Worm (Caenorhabditis elegans) whole organism, L4 larva: ENCODE results near the gene T28C12.15.

Experiments
- D1046.2 ChIP-seq: fragments of 200-800 bp; sonication (Bioruptor generic); IDR thresholded peaks from 2 replicates; pipeline ENCODE4 v1.3.6; 2022; ENCODE audit warnings: missing genetic modification characterization, missing compliant biosample characterization
- F37D6.2 ChIP-seq: sonication (generic microtip); optimal IDR thresholded peaks from 2 replicates; lab custom pipeline; 2016; ENCODE audit warnings: mild to moderate bottlenecking, missing genetic modification characterization, missing compliant biosample characterization
- Y5F2A.4 ChIP-seq: fragments of 200-800 bp; sonication (Bioruptor generic); optimal IDR thresholded peaks from 2 replicates; lab custom pipeline; 2018; ENCODE audit warnings: mild to moderate bottlenecking, missing genetic modification characterization, missing compliant biosample characterization
- aha-1 ChIP-seq: fragments of 150-350 bp; peaks from one replicate; lab custom pipeline; 2014; ENCODE audit warnings: missing biosample characterization, missing genetic modification characterization
- aly-2 ChIP-seq: sonication (generic microtip); optimal IDR thresholded peaks from 2 replicates; lab custom pipeline; 2018; ENCODE audit warnings: missing biosample characterization, missing genetic modification characterization
- attf-4 ChIP-seq: sonication (generic microtip); optimal IDR thresholded peaks from 3 replicates; lab custom pipeline; 2017; ENCODE audit warnings: missing biosample characterization, missing genetic modification characterization
- ceh-20 ChIP-seq: fragments of 200-800 bp; sonication (Bioruptor generic); IDR thresholded peaks from 2 replicates; pipeline ENCODE4 v1.3.6; 2022; ENCODE audit warnings: missing genetic modification reagents, missing genetic modification characterization, missing compliant biosample characterization
- ceh-28 ChIP-seq: fragments of 150-350 bp; optimal IDR thresholded peaks from 2 replicates; lab custom pipeline; 2014; ENCODE audit warnings: missing biosample characterization, missing genetic modification reagents, missing genetic modification characterization
- ceh-32 ChIP-seq: sonication (generic microtip); optimal IDR thresholded peaks from 2 replicates; lab custom pipeline; 2016; ENCODE audit warnings: mild to moderate bottlenecking, missing genetic modification characterization, missing compliant biosample characterization; ENCODE audit not compliant: poor library complexity
- cey-2 ChIP-seq: sonication (generic microtip); optimal IDR thresholded peaks from 3 replicates; lab custom pipeline; 2017; ENCODE audit warnings: missing genetic modification characterization, mild to moderate bottlenecking, missing compliant biosample characterization, antibody characterized with exemption, borderline replicate concordance; ENCODE audit not compliant: insufficient read depth
- ctbp-1 ChIP-seq: fragments of 200-800 bp; sonication (Bioruptor generic); IDR thresholded peaks from 2 replicates; pipeline ENCODE4 v1.3.6; 2022; ENCODE audit warnings: missing genetic modification reagents, missing genetic modification characterization, missing compliant biosample characterization
- daf-16 ChIP-seq, 3 experiments: sonication (generic microtip); optimal IDR thresholded peaks; 2 replicates each; lab custom pipeline; 2016 to 2017; ENCODE audit warnings: missing genetic modification characterization in 3 of 3, missing genetic modification reagents in 3 of 3, mild to moderate bottlenecking in 2 of 3, missing compliant biosample characterization in 2 of 3, missing biosample characterization in 1 of 3, moderate library complexity in 1 of 3
- daf-8 ChIP-seq: fragments of 200-800 bp; sonication (Bioruptor generic); IDR thresholded peaks from 2 replicates; pipeline ENCODE4 v1.3.6; 2022; ENCODE audit warnings: missing genetic modification characterization, missing compliant biosample characterization
- dmd-6 ChIP-seq: fragments of 200-800 bp; sonication (Bioruptor generic); IDR thresholded peaks from 2 replicates; pipeline ENCODE4 v1.3.6; 2022; ENCODE audit warnings: missing genetic modification reagents, missing genetic modification characterization, missing compliant biosample characterization
- dmd-8 ChIP-seq: fragments of 200-800 bp; sonication (Bioruptor generic); IDR thresholded peaks from 2 replicates; pipeline ENCODE4 v1.3.6; 2022; ENCODE audit warnings: missing genetic modification characterization, missing compliant biosample characterization
- fkh-10 ChIP-seq: fragments of 150-350 bp; optimal IDR thresholded peaks from 2 replicates; lab custom pipeline; 2014; ENCODE audit warnings: missing biosample characterization, missing genetic modification reagents, missing genetic modification characterization
- hif-1 ChIP-seq, 2 experiments: sonication (generic microtip); optimal IDR thresholded peaks; 2 replicates each; lab custom pipeline; 2016 to 2017; ENCODE audit warnings: missing compliant biosample characterization in 2 of 2, missing genetic modification characterization in 2 of 2, missing genetic modification reagents in 2 of 2, missing genotype in 2 of 2, mild to moderate bottlenecking in 1 of 2
- hlh-11 ChIP-seq: fragments of 200-800 bp; sonication (Bioruptor generic); optimal IDR thresholded peaks from 2 replicates; lab custom pipeline; 2018; ENCODE audit warnings: mild to moderate bottlenecking, missing genetic modification characterization, missing compliant biosample characterization
- hlh-30 ChIP-seq: sonication (generic microtip); optimal IDR thresholded peaks from 2 replicates; lab custom pipeline; 2017; ENCODE audit warnings: antibody characterized with exemption, mild to moderate bottlenecking, missing genetic modification characterization, missing compliant biosample characterization; ENCODE audit not compliant: insufficient read depth
- hmg-1.1 ChIP-seq: fragments of 200-800 bp; sonication (Bioruptor generic); IDR thresholded peaks from 2 replicates; pipeline ENCODE4 v1.3.6; 2022; ENCODE audit warnings: missing genetic modification reagents, missing genetic modification characterization, missing compliant biosample characterization
- lim-7 ChIP-seq: fragments of 200-800 bp; sonication (Bioruptor generic); IDR thresholded peaks from 2 replicates; pipeline ENCODE4 v1.3.6; 2022; ENCODE audit warnings: missing genetic modification characterization, missing compliant biosample characterization
- lin-1 ChIP-seq: fragments of 200-800 bp; sonication (Bioruptor generic); IDR thresholded peaks from 2 replicates; pipeline ENCODE4 v1.3.6; 2022; ENCODE audit warnings: missing genetic modification reagents, missing genetic modification characterization, missing compliant biosample characterization
- lsy-2 ChIP-seq, 2 experiments: fragments of 150-350 bp in 1 of 2; sonication (generic microtip) in 1 of 2; optimal IDR thresholded peaks; 2 replicates each; lab custom pipeline; 2014 to 2017; ENCODE audit warnings: missing biosample characterization in 2 of 2, missing genetic modification characterization in 2 of 2
- mdl-1 ChIP-seq, 2 experiments: fragments of 150-350 bp in 1 of 2; sonication (generic microtip) in 1 of 2; optimal IDR thresholded peaks; 2 replicates each; lab custom pipeline; 2014 to 2017; ENCODE audit warnings: missing biosample characterization in 2 of 2, missing genetic modification characterization in 2 of 2
- mep-1 ChIP-seq: fragments of 150-350 bp; sonication (generic microtip); optimal IDR thresholded peaks from 3 replicates; lab custom pipeline; 2014; ENCODE audit warnings: missing biosample characterization, missing genetic modification characterization
- mes-2 ChIP-seq: sonication (generic microtip); optimal IDR thresholded peaks from 2 replicates; lab custom pipeline; 2016; ENCODE audit warnings: missing genotype, mild to moderate bottlenecking, missing genetic modification characterization, missing compliant biosample characterization; ENCODE audit not compliant: poor library complexity, severe bottlenecking
- mxl-3 ChIP-seq: fragments of 200-800 bp; sonication (Bioruptor generic); optimal IDR thresholded peaks from 2 replicates; lab custom pipeline; 2018; ENCODE audit warnings: mild to moderate bottlenecking, missing genetic modification characterization, missing compliant biosample characterization
- nhr-111 ChIP-seq: fragments of 200-800 bp; sonication (Bioruptor generic); optimal IDR thresholded peaks from 2 replicates; lab custom pipeline; 2018; ENCODE audit warnings: mild to moderate bottlenecking, missing genetic modification characterization, missing compliant biosample characterization
- nhr-25 ChIP-seq: sonication (generic microtip); optimal IDR thresholded peaks from 2 replicates; lab custom pipeline; 2017; ENCODE audit warnings: missing genetic modification characterization, mild to moderate bottlenecking, missing compliant biosample characterization, antibody characterized with exemption, moderate library complexity, borderline replicate concordance; ENCODE audit not compliant: insufficient read depth
- nhr-28 ChIP-seq: fragments of 150-350 bp; optimal IDR thresholded peaks from 2 replicates; lab custom pipeline; 2014; ENCODE audit warnings: missing biosample characterization, missing genetic modification characterization
- nhr-41 ChIP-seq: fragments of 200-800 bp; sonication (Bioruptor generic); IDR thresholded peaks from 2 replicates; pipeline ENCODE4 v1.3.6; 2022; ENCODE audit warnings: missing genetic modification reagents, missing genetic modification characterization, missing compliant biosample characterization
- nhr-48 ChIP-seq: sonication (generic microtip); optimal IDR thresholded peaks from 2 replicates; lab custom pipeline; 2016; ENCODE audit warnings: mild to moderate bottlenecking, missing genetic modification characterization, missing compliant biosample characterization
- nhr-76 ChIP-seq: fragments of 150-350 bp; optimal IDR thresholded peaks from 2 replicates; lab custom pipeline; 2014; ENCODE audit warnings: missing biosample characterization, missing genetic modification characterization
- nhr-77 ChIP-seq: fragments of 150-350 bp; optimal IDR thresholded peaks from 2 replicates; lab custom pipeline; 2014; ENCODE audit warnings: missing biosample characterization, missing genetic modification characterization
- rbr-2 ChIP-seq: sonication (generic microtip); optimal IDR thresholded peaks from 2 replicates; lab custom pipeline; 2016; ENCODE audit warnings: missing genotype, missing genetic modification characterization, missing compliant biosample characterization
- saeg-2 ChIP-seq: fragments of 200-800 bp; sonication (Bioruptor generic); IDR thresholded peaks from 2 replicates; pipeline ENCODE4 v1.3.6; 2022; ENCODE audit warnings: missing genetic modification reagents, missing genetic modification characterization, missing compliant biosample characterization
- sdz-12 ChIP-seq: fragments of 200-800 bp; sonication (Bioruptor generic); optimal IDR thresholded peaks from 2 replicates; lab custom pipeline; 2018; ENCODE audit warnings: mild to moderate bottlenecking, missing genetic modification characterization, missing compliant biosample characterization
- set-16 ChIP-seq: fragments of 200-800 bp; sonication (Bioruptor generic); IDR thresholded peaks from 2 replicates; pipeline ENCODE4 v1.3.6; 2022; ENCODE audit warnings: missing genetic modification reagents, missing genetic modification characterization, missing compliant biosample characterization
- unc-39 ChIP-seq: sonication (generic microtip); optimal IDR thresholded peaks from 2 replicates; lab custom pipeline; 2017; ENCODE audit warnings: missing biosample characterization, missing genetic modification characterization
- unc-62 ChIP-seq, 3 experiments: fragments of 150-350 bp in 1 of 3; sonication (generic microtip); optimal IDR thresholded peaks in 2 of 3; peaks in 1 of 3; 1 replicate in 1 of 3; 2 replicates in 2 of 3; lab custom pipeline; 2014 to 2017; ENCODE audit warnings: missing biosample characterization in 3 of 3, missing genetic modification characterization in 3 of 3, missing genetic modification reagents in 3 of 3, missing genotype in 1 of 3
- zfp-2 ChIP-seq: sonication (generic microtip); optimal IDR thresholded peaks from 2 replicates; lab custom pipeline; 2016; ENCODE audit warnings: mild to moderate bottlenecking, missing genetic modification characterization, missing compliant biosample characterization
- zfp-3 ChIP-seq: fragments of 200-800 bp; sonication (Bioruptor generic); conservative IDR thresholded peaks from 2 replicates; pipeline ENCODE4 v1.3.6; 2022; ENCODE audit warnings: missing genetic modification reagents, missing genetic modification characterization, missing compliant biosample characterization

The T28C12.15 gene

DNA sequence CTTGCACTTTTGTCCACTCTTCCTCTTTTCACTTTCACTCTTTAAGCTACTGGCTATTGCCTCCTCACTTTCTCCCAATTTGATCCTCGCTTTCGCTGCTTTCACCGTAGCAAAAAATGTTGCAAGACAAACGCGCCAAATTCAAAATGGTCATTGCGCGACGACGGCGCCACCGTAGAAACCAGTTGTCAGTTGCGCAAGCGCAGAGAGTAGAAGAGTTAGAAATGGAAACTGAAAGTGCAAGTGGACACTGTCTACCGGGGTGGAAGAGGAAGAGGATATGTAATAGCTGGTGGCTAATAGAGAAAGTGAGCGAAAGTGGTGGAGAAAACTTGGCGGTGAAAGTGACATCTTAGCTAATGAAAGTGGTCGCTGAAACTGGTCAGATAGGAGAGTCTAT is 29.5 kb upstream of the T28C12.15 start (continued):
- peak; percentile 49; the same call in 1 of the 2 replicates for TF ChIP-seq nhr-41 (GFP tag; lab: Robert Waterston, UW)
- no peak for TF ChIP-seq sdz-12 (GFP tag; lab: Kevin White, UChicago)
- TF ChIP-seq attf-4 (tag; lab: Kevin White, UChicago) = no peak
- TF ChIP-seq nhr-48 (tag; lab: Kevin White, UChicago) = peak; percentile 61
- no peak for TF ChIP-seq lin-1
- TF ChIP-seq, all 104 proteins: peak for 9

DNA sequence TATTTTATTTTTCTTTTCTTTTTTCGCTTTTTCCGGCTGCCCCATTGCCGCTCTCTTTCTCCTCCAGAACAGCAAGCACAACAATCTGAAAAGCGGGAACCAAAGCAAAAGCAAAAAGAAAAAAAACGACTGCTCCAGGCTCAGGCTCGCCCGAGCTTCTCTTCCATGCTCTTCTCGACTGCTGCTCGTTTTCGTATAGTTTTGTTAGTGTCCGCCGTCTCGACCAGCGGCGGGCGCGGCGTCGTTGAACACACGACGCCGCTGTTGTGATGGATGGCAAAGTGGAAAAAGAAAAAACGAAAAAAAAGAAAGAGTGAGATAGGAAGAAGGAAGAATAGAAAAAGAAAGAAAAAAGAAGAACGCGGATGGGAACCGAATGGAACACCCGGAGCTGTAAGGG is 28.5 kb upstream of the T28C12.15 start:
- TF ChIP-seq F37D6.2 (tag; lab: Kevin White, UChicago) = peak; percentile 19
- TF ChIP-seq hmg-1.1 (GFP tag; lab: Robert Waterston, UW) = 0 out of 2 replicates have a peak, but pooled peaks have one; percentile 45
- TF ChIP-seq rbr-2 = peak; percentile 45
- peak; percentile 63 for TF ChIP-seq set-16 (GFP tag; lab: Robert Waterston, UW)
- peak; percentile 46 for TF ChIP-seq mep-1 (tag; lab: Kevin White, UChicago)
- TF ChIP-seq mdl-1 (tag; optimal IDR thresholded peaks at IDR 0.05; lab: Kevin White, UChicago) = peak in 1 of 2 experiments; percentile 58
- peak in 1 of 2 experiments; percentile 5 for TF ChIP-seq lsy-2 (tag; optimal IDR thresholded peaks at IDR 0.05; lab: Kevin White, UChicago)
- TF ChIP-seq unc-39 = no peak
- TF ChIP-seq zfp-3 = no peak
- peak; percentile 54 for TF ChIP-seq aha-1
- TF ChIP-seq zfp-2 (tag; lab: Kevin White, UChicago) = no peak
- TF ChIP-seq dmd-6 (GFP tag; lab: Robert Waterston, UW) = peak; percentile 20; the same call in 1 of the 2 replicates
- peak; percentile 68; the same call in 1 of the 2 replicates for TF ChIP-seq ceh-20
- TF ChIP-seq fkh-10 (GFP tag; lab: Kevin White, UChicago) = peak; percentile 61
- TF ChIP-seq dmd-8 (GFP tag; lab: Robert Waterston, UW) = no peak
- peak in 1 of 2 experiments; percentile 10 for TF ChIP-seq daf-16 (GFP tag; optimal IDR thresholded peaks at IDR 0.05; lab: Kevin White, UChicago)
- no peak for TF ChIP-seq daf-16 (tag; optimal IDR thresholded peaks at IDR 0.05; lab: Kevin White, UChicago)
- peak; percentile 45 for TF ChIP-seq hlh-11 (tag; lab: Kevin White, UChicago)
- no peak for TF ChIP-seq mes-2

ce11 chrV:6349597-6349996 is 28.0 kb upstream of the T28C12.15 start:
- TF ChIP-seq nhr-25 (tag; lab: Kevin White, UChicago) (peak; percentile 72), zfp-3 (0 out of 2 replicates have a peak, but pooled peaks have one; percentile 22), ctbp-1 (GFP tag; lab: Robert Waterston, UW) (no peak), mxl-3 (GFP tag; lab: Kevin White, UChicago) (peak; percentile 23), hlh-30 (tag; lab: Kevin White, UChicago) (peak; percentile 38), nhr-28 (tag; lab: Kevin White, UChicago) (peak; percentile 5), cey-2 (no peak)

- TF ChIP-seq Y5F2A.4 (GFP tag; lab: Kevin White, UChicago) (no peak), aly-2 (tag; lab: Kevin White, UChicago) (no peak), nhr-77 (tag; lab: Kevin White, UChicago) (no peak), ceh-28 (no peak), mxl-3 (GFP tag; lab: Kevin White, UChicago) (peak; percentile 64), unc-62 (GFP tag; optimal IDR thresholded peaks at IDR 0.05 in 1 of 2; lab: Kevin White, UChicago) (peak in 1 of 2 experiments; percentile 97), unc-62 (tag; optimal IDR thresholded peaks at IDR 0.05; lab: Kevin White, UChicago) (no peak), hif-1 (tag; optimal IDR thresholded peaks at IDR 0.05; lab: Kevin White, UChicago) (peak in 1 of 2 experiments; percentile 14), nhr-41 (GFP tag; lab: Robert Waterston, UW) (no peak), saeg-2 (GFP tag; lab: Robert Waterston, UW) (no peak), ceh-32 (tag; lab: Kevin White, UChicago) (no peak), daf-8 (GFP tag; lab: Robert Waterston, UW) (no peak), cey-2 (no peak), zfp-2 (tag; lab: Kevin White, UChicago) (no peak), lsy-2 (tag; optimal IDR thresholded peaks at IDR 0.05; lab: Kevin White, UChicago) (no peak), ctbp-1 (GFP tag; lab: Robert Waterston, UW) (0 out of 2 replicates have a peak, but pooled peaks have one; percentile 45), D1046.2 (GFP tag; lab: Robert Waterston, UW) (no peak), nhr-111 (GFP tag; lab: Kevin White, UChicago) (no peak), dmd-6 (GFP tag; lab: Robert Waterston, UW) (0 out of 2 replicates have a peak, but pooled peaks have one; percentile 12), nhr-76 (tag; lab: Kevin White, UChicago) (no peak), lim-7 (GFP tag; lab: Robert Waterston, UW) (0 out of 2 replicates have a peak, but pooled peaks have one; percentile 27), nhr-28 (tag; lab: Kevin White, UChicago) (peak; percentile 35), hlh-30 (tag; lab: Kevin White, UChicago) (peak; percentile 94), hlh-11 (tag; lab: Kevin White, UChicago) (peak; percentile 24), mdl-1 (tag; optimal IDR thresholded peaks at IDR 0.05; lab: Kevin White, UChicago) (peak; percentile 12 to 87)
Measured at ce11 chrV:6348133-6348532, 26.6 kb upstream of the T28C12.15 start.
